Worm (Caenorhabditis elegans): Measurements from ENCODE around the gene lron-15.

DNA sequence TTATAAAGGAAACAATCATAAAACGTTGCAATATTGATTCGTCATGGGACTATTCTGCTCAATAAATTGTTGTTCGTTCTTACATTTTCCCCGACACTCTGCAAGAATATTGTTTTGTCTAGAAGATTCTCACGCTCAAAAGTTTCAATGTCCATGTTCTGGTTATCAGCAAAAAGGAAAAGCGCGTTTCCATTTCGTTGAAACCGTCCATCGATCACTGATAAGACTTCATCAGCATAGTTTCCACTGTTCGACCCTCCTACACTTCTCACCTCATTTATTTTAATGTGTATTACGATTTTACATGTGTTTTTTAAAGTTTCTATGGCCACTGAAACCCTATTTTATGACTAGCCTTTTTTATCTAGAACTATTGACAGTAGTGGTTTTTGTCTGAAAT lies 24.6 kb downstream of the lron-15 start:
- TF ChIP-seq flt-1 (GFP tag; IDR thresholded peaks at IDR 0.05): no peak
- TF ChIP-seq med-1 (GFP tag; optimal IDR thresholded peaks at IDR 0.05; ENCODE audit: insufficient read depth): no peak

Measured in whole organism, midembryonic.